Worm (Caenorhabditis elegans) whole organism, L2 larva: Measurements from ENCODE around the gene Y37D8A.4.

Experiments used
- F13H6.1 ChIP-seq: sonication (generic microtip); optimal IDR thresholded peaks from 2 replicates; lab custom pipeline; 2016; ENCODE audit warnings: missing genetic modification characterization, missing compliant biosample characterization
- R02D3.7 ChIP-seq: fragments of 150-350 bp; optimal IDR thresholded peaks from 2 replicates; lab custom pipeline; 2014; ENCODE audit warnings: missing biosample characterization, missing genetic modification characterization
- Y55F3AM.14 ChIP-seq: fragments of 200-800 bp; sonication (Bioruptor generic); optimal IDR thresholded peaks from 2 replicates; lab custom pipeline; 2018; ENCODE audit warnings: mild to moderate bottlenecking, missing genetic modification characterization, missing compliant biosample characterization
- ZK546.5 ChIP-seq: sonication (generic microtip); optimal IDR thresholded peaks from 2 replicates; lab custom pipeline; 2017; ENCODE audit warnings: missing biosample characterization, missing genetic modification characterization
- aly-2 ChIP-seq: fragments of 150-350 bp; optimal IDR thresholded peaks from 2 replicates; lab custom pipeline; 2014; ENCODE audit warnings: missing biosample characterization, missing genetic modification characterization
- ama-1 ChIP-seq: fragments of 150-350 bp; optimal IDR thresholded peaks from 2 replicates; lab custom pipeline; 2018; ENCODE audit warnings: inconsistent platforms
- blmp-1 ChIP-seq: sonication (generic microtip); optimal IDR thresholded peaks from 2 replicates; lab custom pipeline; 2017; ENCODE audit warnings: missing genetic modification characterization, mild to moderate bottlenecking, missing compliant biosample characterization, antibody characterized with exemption, moderate library complexity; ENCODE audit not compliant: insufficient read depth
- ceh-16 ChIP-seq: fragments of 150-350 bp; optimal IDR thresholded peaks from 2 replicates; lab custom pipeline; 2014; ENCODE audit warnings: missing biosample characterization, missing genetic modification characterization
- ceh-82 ChIP-seq: fragments of 150-350 bp; optimal IDR thresholded peaks from 2 replicates; lab custom pipeline; 2014; ENCODE audit warnings: missing biosample characterization, missing genetic modification characterization
- dmd-4 ChIP-seq: sonication (generic microtip); optimal IDR thresholded peaks from 2 replicates; lab custom pipeline; 2017; ENCODE audit warnings: missing biosample characterization, missing genetic modification characterization
- egl-27 ChIP-seq: sonication (generic microtip); optimal IDR thresholded peaks from 3 replicates; lab custom pipeline; 2017; ENCODE audit warnings: missing biosample characterization, missing genetic modification reagents, missing genetic modification characterization
- elt-3 ChIP-seq: sonication (generic microtip); optimal IDR thresholded peaks from 2 replicates; lab custom pipeline; 2017; ENCODE audit warnings: missing biosample characterization, missing genetic modification characterization
- gmeb-1 ChIP-seq: fragments of 150-350 bp; optimal IDR thresholded peaks from 2 replicates; lab custom pipeline; 2014; ENCODE audit warnings: missing biosample characterization, missing genetic modification characterization
- lin-11 ChIP-seq: fragments of 150-350 bp; sonication (generic microtip); optimal IDR thresholded peaks from 2 replicates; lab custom pipeline; 2014; ENCODE audit warnings: missing biosample characterization, missing genetic modification characterization, inconsistent platforms, mixed read lengths
- lin-13 ChIP-seq: fragments of 150-350 bp; optimal IDR thresholded peaks from 2 replicates; lab custom pipeline; 2014; ENCODE audit warnings: missing biosample characterization, missing genetic modification reagents, missing genetic modification characterization
- lin-39 ChIP-seq: fragments of 150-350 bp; optimal IDR thresholded peaks from 2 replicates; lab custom pipeline; 2014; ENCODE audit warnings: missing biosample characterization, missing genetic modification reagents, missing genetic modification characterization
- lsy-2 ChIP-seq, 2 experiments: fragments of 150-350 bp in 1 of 2; sonication (generic microtip) in 1 of 2; optimal IDR thresholded peaks; 2 replicates each; lab custom pipeline; 2014 to 2017; ENCODE audit warnings: missing biosample characterization in 2 of 2, missing genetic modification characterization in 2 of 2
- mab-5 ChIP-seq: fragments of 150-350 bp; optimal IDR thresholded peaks from 2 replicates; lab custom pipeline; 2014; ENCODE audit warnings: missing biosample characterization, missing genetic modification characterization
- mbf-1 ChIP-seq: sonication (generic microtip); optimal IDR thresholded peaks from 2 replicates; lab custom pipeline; 2017; ENCODE audit warnings: missing biosample characterization, missing genetic modification characterization
- mdl-1 ChIP-seq, 2 experiments: fragments of 150-350 bp in 1 of 2; sonication (generic microtip) in 1 of 2; optimal IDR thresholded peaks; 2 replicates each; lab custom pipeline; 2017; ENCODE audit warnings: missing biosample characterization in 2 of 2, missing genetic modification characterization in 2 of 2
- nhr-11 ChIP-seq: fragments of 150-350 bp; optimal IDR thresholded peaks from 2 replicates; lab custom pipeline; 2014; ENCODE audit warnings: missing biosample characterization, missing genetic modification characterization
- nhr-12 ChIP-seq: fragments of 150-350 bp; optimal IDR thresholded peaks from 2 replicates; lab custom pipeline; 2014; ENCODE audit warnings: missing biosample characterization, missing genetic modification characterization
- nhr-129 ChIP-seq: fragments of 150-350 bp; optimal IDR thresholded peaks from 2 replicates; lab custom pipeline; 2014; ENCODE audit warnings: missing biosample characterization, missing genetic modification characterization
- nhr-23 ChIP-seq: fragments of 150-350 bp; optimal IDR thresholded peaks from 2 replicates; lab custom pipeline; 2014; ENCODE audit warnings: missing biosample characterization, missing genetic modification reagents, missing genetic modification characterization
- nhr-237 ChIP-seq: fragments of 150-350 bp; optimal IDR thresholded peaks from 2 replicates; lab custom pipeline; 2014; ENCODE audit warnings: missing biosample characterization, missing genetic modification characterization
- nhr-25 ChIP-seq: fragments of 150-350 bp; sonication (generic microtip); optimal IDR thresholded peaks from 3 replicates; lab custom pipeline; 2014; ENCODE audit warnings: missing biosample characterization, missing genetic modification characterization
- nhr-6 ChIP-seq: fragments of 150-350 bp; optimal IDR thresholded peaks from 2 replicates; lab custom pipeline; 2014; ENCODE audit warnings: missing biosample characterization, missing genetic modification characterization
- nhr-77 ChIP-seq: fragments of 150-350 bp; optimal IDR thresholded peaks from 2 replicates; lab custom pipeline; 2014; ENCODE audit warnings: missing biosample characterization, missing genetic modification characterization
- sem-4 ChIP-seq: fragments of 150-350 bp; optimal IDR thresholded peaks from 2 replicates; lab custom pipeline; 2014; ENCODE audit warnings: missing biosample characterization, missing genetic modification reagents, missing genetic modification characterization
- sma-3 ChIP-seq: sonication (generic microtip); optimal IDR thresholded peaks from 2 replicates; lab custom pipeline; 2016; ENCODE audit warnings: missing genetic modification reagents, missing genetic modification characterization, missing compliant biosample characterization
- snpc-4 ChIP-seq: fragments of 150-350 bp; optimal IDR thresholded peaks from 2 replicates; lab custom pipeline; 2014; ENCODE audit warnings: missing biosample characterization, missing genetic modification characterization
- unc-39 ChIP-seq: fragments of 150-350 bp; optimal IDR thresholded peaks from 2 replicates; lab custom pipeline; 2014; ENCODE audit warnings: missing biosample characterization, missing genetic modification characterization
- unc-55 ChIP-seq: fragments of 150-350 bp; sonication (generic microtip); optimal IDR thresholded peaks from 3 replicates; lab custom pipeline; 2014; ENCODE audit warnings: missing biosample characterization, missing genetic modification reagents, missing genetic modification characterization
- unc-62 ChIP-seq: fragments of 150-350 bp; optimal IDR thresholded peaks from 2 replicates; lab custom pipeline; 2014; ENCODE audit warnings: missing biosample characterization, missing genetic modification reagents, missing genetic modification characterization
- ztf-1 ChIP-seq: fragments of 200-800 bp; sonication (Bioruptor generic); conservative IDR thresholded peaks from 2 replicates; pipeline ENCODE4 v1.3.6; 2022; ENCODE audit warnings: missing genetic modification characterization, missing compliant biosample characterization
- ztf-11 ChIP-seq: sonication (generic microtip); optimal IDR thresholded peaks from 2 replicates; lab custom pipeline; 2017; ENCODE audit warnings: missing biosample characterization, missing genetic modification characterization
- ztf-4 ChIP-seq: fragments of 150-350 bp; optimal IDR thresholded peaks from 2 replicates; lab custom pipeline; 2014; ENCODE audit warnings: missing biosample characterization, missing genetic modification characterization

The Y37D8A.4 gene

DNA sequence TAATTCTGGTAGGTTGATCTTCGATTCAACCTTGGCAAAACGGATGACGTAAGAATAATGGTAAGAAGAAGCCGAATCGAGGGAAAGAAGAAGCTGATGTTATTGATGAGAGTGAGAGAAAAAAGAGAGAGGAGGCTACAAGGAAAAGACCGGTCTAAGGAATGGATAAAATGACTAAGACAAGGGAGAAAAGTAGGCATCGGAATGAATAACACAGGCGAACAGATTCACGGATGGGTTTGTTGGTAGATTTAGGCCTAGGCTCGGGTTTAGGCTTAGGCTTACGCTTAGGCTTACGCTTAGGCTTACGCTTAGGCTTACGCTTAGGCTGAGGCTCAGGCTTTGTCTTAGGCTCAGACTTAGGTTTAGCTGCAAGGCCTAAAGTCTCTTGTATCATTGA is 40.3 kb downstream of the Y37D8A.4 start, which contains the start of gene agmo-1:
TSS of gene agmo-1 (minus strand) at position 101 of the 400 bp plus-strand sequence.
- no peak for TF ChIP-seq ztf-4
- no peak for TF ChIP-seq sem-4 (tag; lab: Kevin White, UChicago)
- TF ChIP-seq mdl-1 (tag; optimal IDR thresholded peaks at IDR 0.05; lab: Kevin White, UChicago) = no peak
- TF ChIP-seq nhr-11 (tag; lab: Kevin White, UChicago) = no peak
- TF ChIP-seq nhr-25 (tag; lab: Kevin White, UChicago) = no peak
- no peak for TF ChIP-seq unc-55
- TF ChIP-seq sma-3 = no peak
- TF ChIP-seq unc-62 (GFP tag; lab: Kevin White, UChicago) = no peak
- no peak for TF ChIP-seq snpc-4 (tag; lab: Kevin White, UChicago)
- no peak for TF ChIP-seq elt-3 (tag; lab: Kevin White, UChicago)
- no peak for TF ChIP-seq R02D3.7
- TF ChIP-seq lin-11 (tag; lab: Kevin White, UChicago) = no peak
- no peak for TF ChIP-seq lsy-2 (tag; optimal IDR thresholded peaks at IDR 0.05; lab: Kevin White, UChicago)
- TF ChIP-seq mab-5 (tag; lab: Kevin White, UChicago) = no peak
- TF ChIP-seq ama-1 (lab: Kevin White, UChicago) = no peak
- TF ChIP-seq nhr-6 (tag; lab: Kevin White, UChicago) = no peak
- TF ChIP-seq egl-27 (tag; lab: Kevin White, UChicago) = no peak
- no peak for TF ChIP-seq aly-2
- no peak for TF ChIP-seq ceh-16 (tag; lab: Kevin White, UChicago)
- TF ChIP-seq, all 48 proteins: peak for 0

DNA sequence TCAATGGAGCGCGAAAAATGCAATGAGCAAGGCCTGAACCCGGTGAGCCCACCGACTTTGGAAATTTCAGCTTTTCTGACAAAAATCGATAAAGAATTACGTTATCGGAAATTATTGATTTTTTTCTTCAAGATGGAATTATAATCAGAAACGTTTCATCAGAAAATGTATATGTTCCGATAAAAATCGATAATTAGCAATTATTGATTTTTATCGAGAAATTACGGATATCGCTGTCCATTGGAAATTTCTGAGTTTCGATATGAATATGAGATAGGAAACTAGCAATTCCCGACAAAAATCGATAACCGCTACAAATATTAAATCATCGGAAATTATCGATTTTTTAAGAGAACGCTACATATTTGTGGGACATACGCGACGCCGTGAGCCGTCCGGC is 44.6 kb downstream of the Y37D8A.4 start:
- no peak for TF ChIP-seq nhr-77
- no peak for TF ChIP-seq ztf-11 (tag; lab: Kevin White, UChicago)
- no peak for TF ChIP-seq ceh-16 (tag; lab: Kevin White, UChicago)
- no peak for TF ChIP-seq lin-13 (GFP tag; lab: Kevin White, UChicago)
- TF ChIP-seq ztf-1 (GFP tag; lab: Robert Waterston, UW) = no peak
- TF ChIP-seq gmeb-1 = no peak
- no peak for TF ChIP-seq unc-39 (tag; lab: Kevin White, UChicago)
- TF ChIP-seq nhr-129 (tag; lab: Kevin White, UChicago) = no peak
- no peak for TF ChIP-seq mdl-1 (tag; optimal IDR thresholded peaks at IDR 0.05; lab: Kevin White, UChicago)

DNA sequence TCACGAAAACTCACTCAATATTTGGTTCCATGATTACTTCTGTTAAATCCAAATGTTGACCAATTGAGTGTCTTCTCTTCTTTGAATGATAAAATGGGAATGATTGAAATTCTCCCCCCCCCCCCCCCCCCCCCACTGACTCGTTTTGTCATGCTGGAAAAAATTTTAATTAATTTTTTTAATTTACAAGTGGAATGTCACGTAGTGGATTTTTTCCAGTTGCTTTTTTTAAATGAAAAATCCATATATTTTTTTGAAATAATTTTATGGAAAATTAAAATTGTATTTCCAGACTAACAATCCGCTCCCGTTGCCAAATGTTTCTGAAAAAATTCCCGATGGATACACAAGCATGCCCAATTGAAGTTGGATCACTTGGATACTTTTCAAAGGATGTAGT is 49.3 kb downstream of the Y37D8A.4 start, which contains the start of gene BE10.1:
TSS of gene BE10.1 (minus strand) at position 101 of the 400 bp plus-strand sequence.
- TF ChIP-seq blmp-1 (tag; lab: Kevin White, UChicago) (no peak), nhr-12 (tag; lab: Kevin White, UChicago) (no peak), ztf-1 (GFP tag; lab: Robert Waterston, UW) (no peak), unc-39 (tag; lab: Kevin White, UChicago) (no peak), nhr-129 (tag; lab: Kevin White, UChicago) (no peak), F13H6.1 (tag; lab: Kevin White, UChicago) (no peak), ZK546.5 (tag; lab: Kevin White, UChicago) (no peak), nhr-25 (tag; lab: Kevin White, UChicago) (no peak), sma-3 (no peak), mab-5 (tag; lab: Kevin White, UChicago) (no peak), nhr-237 (tag; lab: Kevin White, UChicago) (no peak), lin-39 (tag; lab: Kevin White, UChicago) (no peak), nhr-23 (tag; lab: Kevin White, UChicago) (no peak), snpc-4 (tag; lab: Kevin White, UChicago) (no peak), nhr-11 (tag; lab: Kevin White, UChicago) (no peak), ceh-16 (tag; lab: Kevin White, UChicago) (no peak), mbf-1 (tag; lab: Kevin White, UChicago) (no peak), nhr-77 (no peak)

DNA sequence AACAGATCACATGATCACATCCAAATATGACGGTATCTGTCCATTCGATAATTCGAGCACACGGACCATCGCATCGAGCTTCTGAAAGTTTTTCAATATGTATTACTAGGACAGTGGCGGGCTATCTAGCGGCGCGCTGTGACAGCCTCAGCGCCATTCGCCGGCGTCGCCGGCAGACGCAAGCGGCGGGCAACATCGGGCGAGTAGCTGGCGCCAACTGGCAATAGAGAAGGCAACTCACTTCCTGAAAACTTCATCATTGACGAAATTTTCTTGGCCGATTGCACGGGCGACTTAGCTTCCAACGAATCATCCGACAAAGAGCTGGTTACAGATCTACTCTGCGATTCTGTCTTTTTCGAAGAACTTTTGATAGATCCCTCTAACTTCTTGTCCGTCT is 50.5 kb downstream of the Y37D8A.4 start:
- no peak for TF ChIP-seq dmd-4 (tag; lab: Kevin White, UChicago)
- no peak for TF ChIP-seq ceh-82 (tag; lab: Kevin White, UChicago)
- TF ChIP-seq nhr-6 (tag; lab: Kevin White, UChicago) = no peak
- TF ChIP-seq Y55F3AM.14 = no peak
- no peak for TF ChIP-seq ama-1 (lab: Kevin White, UChicago)
- no peak for TF ChIP-seq nhr-237 (tag; lab: Kevin White, UChicago)
- no peak for TF ChIP-seq sma-3
- no peak for TF ChIP-seq ztf-4
- no peak for TF ChIP-seq snpc-4 (tag; lab: Kevin White, UChicago)
- no peak for TF ChIP-seq mdl-1 (tag; optimal IDR thresholded peaks at IDR 0.05; lab: Kevin White, UChicago)
- no peak for TF ChIP-seq aly-2
- TF ChIP-seq nhr-12 (tag; lab: Kevin White, UChicago) = no peak
- TF ChIP-seq unc-62 (GFP tag; lab: Kevin White, UChicago) = no peak
- no peak for TF ChIP-seq lsy-2 (tag; optimal IDR thresholded peaks at IDR 0.05; lab: Kevin White, UChicago)
